Worm (Caenorhabditis elegans) whole organism, late embryonic: Measurements from ENCODE around the gene cest-19.

Experiments
- F13H6.1 ChIP-seq: sonication (generic microtip); optimal IDR thresholded peaks from 2 replicates; lab custom pipeline; 2016; ENCODE audit warnings: missing genetic modification characterization, missing compliant biosample characterization
- K02D7.2 ChIP-seq: sonication (generic microtip); optimal IDR thresholded peaks from 2 replicates; lab custom pipeline; 2017; ENCODE audit warnings: mild to moderate bottlenecking, missing genetic modification characterization, missing compliant biosample characterization
- ceh-48 ChIP-seq: sonication (generic microtip); optimal IDR thresholded peaks from 2 replicates; lab custom pipeline; 2016; ENCODE audit warnings: missing genetic modification characterization, inconsistent platforms, missing compliant biosample characterization
- dve-1 ChIP-seq: sonication (generic microtip); optimal IDR thresholded peaks from 2 replicates; lab custom pipeline; 2017; ENCODE audit warnings: antibody characterized with exemption, mild to moderate bottlenecking, missing genetic modification characterization, missing compliant biosample characterization
- elt-2 ChIP-seq: sonication (generic microtip); optimal IDR thresholded peaks from 2 replicates; lab custom pipeline; 2016; ENCODE audit warnings: missing genetic modification reagents, missing genetic modification characterization, missing compliant biosample characterization
- ets-4 ChIP-seq: sonication (generic microtip); optimal IDR thresholded peaks from 2 replicates; lab custom pipeline; 2016; ENCODE audit warnings: missing genetic modification characterization, missing compliant biosample characterization
- fax-1 ChIP-seq: sonication (generic microtip); optimal IDR thresholded peaks from 2 replicates; lab custom pipeline; 2016; ENCODE audit warnings: missing genotype, missing genetic modification characterization, missing compliant biosample characterization
- hlh-13 ChIP-seq: fragments of 200-800 bp; sonication (Bioruptor generic); optimal IDR thresholded peaks from 2 replicates; lab custom pipeline; 2018; ENCODE audit warnings: mild to moderate bottlenecking, missing genetic modification characterization, missing compliant biosample characterization
- hlh-30 ChIP-seq: sonication (generic microtip); optimal IDR thresholded peaks from 2 replicates; lab custom pipeline; 2017; ENCODE audit warnings: antibody characterized with exemption, missing genetic modification characterization, missing compliant biosample characterization; ENCODE audit not compliant: insufficient read depth
- pha-4 ChIP-seq: fragments of 150-350 bp; optimal IDR thresholded peaks from 2 replicates; lab custom pipeline; 2018; ENCODE audit warnings: missing biosample characterization, missing genetic modification reagents, missing genetic modification characterization
- pqm-1 ChIP-seq: sonication (generic microtip); optimal IDR thresholded peaks from 2 replicates; lab custom pipeline; 2016; ENCODE audit warnings: missing genetic modification characterization, missing compliant biosample characterization
- syd-9 ChIP-seq: sonication (generic microtip); optimal IDR thresholded peaks from 2 replicates; lab custom pipeline; 2016; ENCODE audit warnings: mild to moderate bottlenecking, missing genetic modification characterization, moderate library complexity, missing compliant biosample characterization

The cest-19 gene

DNA sequence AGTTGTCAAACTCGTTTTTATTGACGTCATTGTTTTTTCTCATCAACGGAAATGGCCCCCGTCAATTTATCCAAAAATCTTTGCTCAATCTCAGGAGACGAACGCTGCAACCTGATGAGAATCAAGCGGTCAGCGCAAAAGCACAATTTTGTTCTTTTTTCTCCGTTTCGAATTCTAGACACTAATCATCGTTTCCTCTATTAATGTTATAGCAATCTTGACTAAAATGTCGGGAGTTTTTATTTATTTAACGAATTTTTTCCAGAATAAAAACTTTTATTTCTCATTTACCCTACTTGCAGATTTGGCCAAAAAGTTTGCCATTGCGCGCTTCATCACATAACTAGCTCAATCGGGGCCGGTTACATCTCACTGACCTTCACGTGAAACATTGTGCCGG, 46.5 kb downstream of the cest-19 start, which contains the start of gene F01E11.18:
F01E11.18 (plus strand) TSS at position 301 of the 400 bp plus-strand sequence.
- TF ChIP-seq pqm-1 (tag; lab: Kevin White, UChicago) (no peak), ets-4 (no peak), fax-1 (tag; lab: Kevin White, UChicago) (no peak), hlh-30 (no peak), K02D7.2 (tag; lab: Kevin White, UChicago) (no peak), hlh-13 (GFP tag; lab: Kevin White, UChicago) (no peak), pha-4 (tag; lab: Kevin White, UChicago) (no peak)

ce11 chrX:6988212-6988611, 47.6 kb downstream of the cest-19 start:
- TF ChIP-seq syd-9 (tag; lab: Kevin White, UChicago) = no peak
- TF ChIP-seq F13H6.1 (tag; lab: Kevin White, UChicago) = no peak
- no peak for TF ChIP-seq dve-1 (tag; lab: Kevin White, UChicago)
- TF ChIP-seq ceh-48 (tag; lab: Kevin White, UChicago) = no peak
- TF ChIP-seq elt-2 (tag; lab: Kevin White, UChicago) = no peak
